Worm (Caenorhabditis elegans): ENCODE data around the gene T01C3.3.

ce11 chrV:15015799-15016198 is 23.3 kb upstream of the T01C3.3 start:
- TF ChIP-seq W03F9.2 (tag; optimal IDR thresholded peaks at IDR 0.05) (no peak), dao-5 (tag; optimal IDR thresholded peaks at IDR 0.05) (no peak)

Data from whole organism, L4/young adult.